Worm (Caenorhabditis elegans): ENCODE results near the gene ZC373.3.
A peak's percentile ranks its signal among the peaks of the same experiment; 100 is the strongest.

ZC373.3 gene

DNA sequence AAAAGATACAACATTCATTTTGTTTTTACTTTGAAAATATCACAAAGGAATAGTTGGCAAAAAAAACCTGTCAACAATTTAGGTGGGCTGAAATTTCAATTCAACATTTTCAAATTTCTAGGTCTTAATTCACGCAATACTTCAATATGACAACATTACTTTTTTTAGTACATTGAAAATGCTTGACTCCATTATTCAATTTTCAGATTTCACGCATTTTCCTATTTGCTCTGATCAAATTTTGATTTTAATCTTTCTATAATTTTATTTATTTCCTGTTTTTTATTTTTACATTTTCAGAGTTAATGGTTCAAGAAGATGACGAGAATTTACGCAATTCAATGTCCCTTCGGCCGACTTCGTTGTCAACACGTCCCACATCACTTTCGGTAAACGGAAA lies 32.8 kb upstream of the ZC373.3 start, which contains the start of gene mkk-4:
TSS of gene mkk-4 (plus strand) at position 301 of the 400 bp plus-strand sequence.
- TF ChIP-seq unc-39 (tag; optimal IDR thresholded peaks at IDR 0.05) (no peak), nhr-48 (tag; optimal IDR thresholded peaks at IDR 0.05) (no peak), lsy-2 (tag; optimal IDR thresholded peaks at IDR 0.05) (no peak), lim-7 (GFP tag; IDR thresholded peaks at IDR 0.05) (no peak), arid-1 (GFP tag; conservative IDR thresholded peaks at IDR 0.05) (no peak), vab-7 (GFP tag; IDR thresholded peaks at IDR 0.05) (no peak), fos-1 (tag; optimal IDR thresholded peaks at IDR 0.05) (no peak)

DNA sequence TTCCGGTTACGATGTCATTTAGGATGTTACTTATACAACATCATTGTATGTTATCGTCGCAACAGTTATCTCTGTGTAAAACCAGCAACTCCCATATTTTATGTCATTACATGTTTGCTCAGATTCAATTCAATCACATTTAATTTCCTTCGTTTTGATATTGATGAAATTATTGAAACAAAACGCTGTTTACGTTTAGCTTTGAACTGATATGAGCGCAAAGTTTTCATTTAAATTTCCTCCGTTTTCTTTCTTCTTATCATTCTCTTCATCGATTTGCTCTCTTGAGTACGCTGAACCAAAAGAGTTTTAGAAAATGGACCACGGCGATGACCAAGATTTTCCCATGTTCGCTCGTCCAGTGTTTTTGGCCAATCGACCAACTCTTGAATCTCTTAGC lies 29.5 kb upstream of the ZC373.3 start, which contains the start of gene sek-6:
TSS of gene sek-6 (plus strand) at position 315 of the 400 bp plus-strand sequence.
- no peak for TF ChIP-seq daf-16 (GFP tag; optimal IDR thresholded peaks at IDR 0.05)
- TF ChIP-seq daf-16 (tag; optimal IDR thresholded peaks at IDR 0.05) = peak; percentile 88
- TF ChIP-seq zag-1 (tag; optimal IDR thresholded peaks at IDR 0.05) = no peak
- no peak for TF ChIP-seq unc-39 (tag; optimal IDR thresholded peaks at IDR 0.05)
- peak in 1 of 2 experiments; percentile 29 for TF ChIP-seq unc-62 (GFP tag; optimal IDR thresholded peaks at IDR 0.05 in 1 of 2)
- TF ChIP-seq unc-62 (tag; optimal IDR thresholded peaks at IDR 0.05) = no peak

DNA sequence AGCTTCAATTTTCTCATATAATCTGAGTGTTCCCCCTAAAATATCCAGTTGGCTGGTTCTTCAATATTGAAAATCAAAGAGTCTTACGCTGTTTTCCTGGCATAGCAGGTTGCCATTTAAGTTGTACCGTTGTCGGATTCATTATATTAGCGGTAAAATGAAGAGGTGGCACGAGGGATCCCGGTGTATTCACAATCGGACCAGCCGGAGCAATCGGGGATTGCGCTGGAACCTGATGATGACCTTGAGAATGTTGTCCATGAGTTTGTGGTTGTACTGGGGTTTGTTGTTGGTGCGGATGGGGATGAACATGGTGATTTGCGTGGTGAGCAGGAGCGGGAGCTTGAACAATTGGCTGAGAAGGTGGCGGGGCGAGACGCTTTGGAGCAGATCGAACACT lies 15.9 kb upstream of the ZC373.3 start:
- TF ChIP-seq aha-1 (tag) = peak; percentile 94
- no peak for TF ChIP-seq mdl-1 (tag; optimal IDR thresholded peaks at IDR 0.05)
- no peak for TF ChIP-seq lir-3 (tag; optimal IDR thresholded peaks at IDR 0.05)

DNA sequence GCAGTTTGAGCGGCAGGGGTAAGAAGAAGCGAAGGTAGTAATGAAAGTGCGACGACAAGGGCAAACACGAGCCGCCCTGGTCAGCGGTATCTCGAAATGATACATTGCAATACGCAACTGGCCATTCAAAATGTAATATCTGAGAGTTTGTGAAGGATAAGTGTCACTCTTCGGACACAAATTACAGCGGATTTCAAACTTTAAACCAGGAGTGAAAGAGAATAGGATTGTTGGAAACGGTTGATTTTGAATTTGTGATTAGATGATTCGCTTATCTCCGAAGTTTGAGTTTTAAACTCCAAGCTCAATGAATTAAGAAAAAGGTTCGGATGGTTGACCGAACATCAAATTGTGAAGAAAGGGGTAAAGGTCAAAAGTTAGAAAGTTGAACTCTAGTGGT lies 13.0 kb upstream of the ZC373.3 start, which contains the start of gene ZC374.2:
TSS of gene ZC374.2 (minus strand) at position 101 of the 400 bp plus-strand sequence.
- TF ChIP-seq unc-130 (GFP tag; optimal IDR thresholded peaks at IDR 0.05) (no peak), D1046.2 (GFP tag; IDR thresholded peaks at IDR 0.05) (no peak), ceh-28 (tag; optimal IDR thresholded peaks at IDR 0.05) (no peak), saeg-2 (GFP tag; IDR thresholded peaks at IDR 0.05) (no peak), zag-1 (tag; optimal IDR thresholded peaks at IDR 0.05) (no peak), snpc-4 (tag; optimal IDR thresholded peaks at IDR 0.05) (no peak), madf-5 (GFP tag; IDR thresholded peaks at IDR 0.05) (no peak), set-16 (GFP tag; IDR thresholded peaks at IDR 0.05) (no peak), lin-1 (GFP tag; IDR thresholded peaks at IDR 0.05) (no peak), F44E2.7 (GFP tag; IDR thresholded peaks at IDR 0.05) (no peak), hlh-30 (tag; optimal IDR thresholded peaks at IDR 0.05; ENCODE audit: insufficient read depth) (no peak), ctbp-1 (GFP tag; IDR thresholded peaks at IDR 0.05) (no peak)

DNA sequence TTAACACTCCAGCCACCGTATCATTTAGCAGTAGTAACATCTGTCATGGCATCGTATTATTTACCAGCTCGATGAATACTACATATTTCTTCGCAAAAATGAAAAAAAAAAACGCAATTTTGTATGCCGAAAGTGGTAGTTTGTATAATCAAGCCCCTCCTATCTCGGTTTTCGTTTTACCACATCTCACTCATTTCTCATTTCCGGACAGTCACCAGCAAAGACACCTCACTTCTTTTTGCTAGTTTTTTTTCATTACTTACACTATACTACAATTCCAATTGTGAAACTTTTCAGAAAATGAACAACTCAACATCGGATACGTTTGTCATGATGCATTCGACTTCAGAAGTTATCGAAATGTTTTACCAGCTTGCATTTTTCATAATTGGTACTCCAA lies 11.2 kb upstream of the ZC373.3 start, which contains the start of gene gnrr-3:
TSS of gene gnrr-3 (plus strand) at position 301 of the 400 bp plus-strand sequence.
- TF ChIP-seq egl-43 (GFP tag; IDR thresholded peaks at IDR 0.05) (no peak), ztf-7 (tag; optimal IDR thresholded peaks at IDR 0.05) (no peak)

DNA sequence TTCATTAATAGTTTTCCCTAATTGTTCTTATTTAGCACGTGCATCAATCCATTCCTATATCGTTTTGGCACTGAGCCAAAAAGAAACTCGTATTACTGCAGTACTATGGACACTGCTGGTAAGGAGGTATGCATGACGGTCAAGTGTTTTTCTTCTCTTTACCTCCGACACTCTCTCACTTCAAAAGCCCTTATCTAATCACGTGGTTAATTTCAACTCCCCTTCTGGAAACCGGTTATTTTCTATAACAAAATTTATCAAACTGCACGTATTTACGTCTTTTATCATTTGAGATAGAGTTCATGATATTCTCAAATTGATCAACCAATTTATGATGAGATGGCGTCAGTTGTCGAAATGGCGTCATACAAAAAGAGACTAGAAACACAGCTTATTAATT lies 8.7 kb upstream of the ZC373.3 start:
- TF ChIP-seq spr-1 (tag; optimal IDR thresholded peaks at IDR 0.05) = peak; percentile 33
- TF ChIP-seq daf-12 (tag; optimal IDR thresholded peaks at IDR 0.05) = no peak
- TF ChIP-seq zfp-3 (GFP tag; conservative IDR thresholded peaks at IDR 0.05) = no peak
- no peak for TF ChIP-seq Y48G9A.11 (GFP tag; IDR thresholded peaks at IDR 0.05)
- TF ChIP-seq ZK546.5 (tag; optimal IDR thresholded peaks at IDR 0.05) = no peak
- TF ChIP-seq fos-1 (tag; optimal IDR thresholded peaks at IDR 0.05) = no peak
- peak; percentile 47 for TF ChIP-seq nhr-10 (tag; optimal IDR thresholded peaks at IDR 0.05)
- TF ChIP-seq nhr-102 (tag; optimal IDR thresholded peaks at IDR 0.05) = peak; percentile 73
- no peak for TF ChIP-seq ces-1 (GFP tag; optimal IDR thresholded peaks at IDR 0.05)
- no peak for TF ChIP-seq ceh-44 (GFP tag; IDR thresholded peaks at IDR 0.05)
- no peak for TF ChIP-seq unc-39 (tag; optimal IDR thresholded peaks at IDR 0.05)
- TF ChIP-seq lim-7 (GFP tag; IDR thresholded peaks at IDR 0.05) = no peak
- TF ChIP-seq hlh-30 (tag; optimal IDR thresholded peaks at IDR 0.05; ENCODE audit: insufficient read depth) = peak; percentile 86
- no peak for TF ChIP-seq F49E8.2 (tag; optimal IDR thresholded peaks at IDR 0.05; ENCODE audit: borderline replicate concordance)
- TF ChIP-seq F26F4.8 (GFP tag; conservative IDR thresholded peaks at IDR 0.05) = no peak
- peak in 1 of 2 experiments; percentile 82 for TF ChIP-seq mdl-1 (tag; optimal IDR thresholded peaks at IDR 0.05)
- TF ChIP-seq pqm-1 (tag; optimal IDR thresholded peaks at IDR 0.05) = peak; percentile 28
- no peak for TF ChIP-seq zag-1 (tag; optimal IDR thresholded peaks at IDR 0.05)
- peak; percentile 57 for TF ChIP-seq nhr-77 (tag; optimal IDR thresholded peaks at IDR 0.05)
- peak in 1 of 2 experiments; percentile 88 for TF ChIP-seq unc-62 (GFP tag; optimal IDR thresholded peaks at IDR 0.05 in 1 of 2)
- no peak for TF ChIP-seq unc-62 (tag; optimal IDR thresholded peaks at IDR 0.05)
- TF ChIP-seq duxl-1 (tag; optimal IDR thresholded peaks at IDR 0.05; ENCODE audit: poor library complexity) = no peak
- TF ChIP-seq lin-13 (GFP tag; optimal IDR thresholded peaks at IDR 0.05) = peak; percentile 33

Data from whole organism, L4 larva.